Worm (Caenorhabditis elegans): ENCODE measurements around the gene abcf-2.

DNA sequence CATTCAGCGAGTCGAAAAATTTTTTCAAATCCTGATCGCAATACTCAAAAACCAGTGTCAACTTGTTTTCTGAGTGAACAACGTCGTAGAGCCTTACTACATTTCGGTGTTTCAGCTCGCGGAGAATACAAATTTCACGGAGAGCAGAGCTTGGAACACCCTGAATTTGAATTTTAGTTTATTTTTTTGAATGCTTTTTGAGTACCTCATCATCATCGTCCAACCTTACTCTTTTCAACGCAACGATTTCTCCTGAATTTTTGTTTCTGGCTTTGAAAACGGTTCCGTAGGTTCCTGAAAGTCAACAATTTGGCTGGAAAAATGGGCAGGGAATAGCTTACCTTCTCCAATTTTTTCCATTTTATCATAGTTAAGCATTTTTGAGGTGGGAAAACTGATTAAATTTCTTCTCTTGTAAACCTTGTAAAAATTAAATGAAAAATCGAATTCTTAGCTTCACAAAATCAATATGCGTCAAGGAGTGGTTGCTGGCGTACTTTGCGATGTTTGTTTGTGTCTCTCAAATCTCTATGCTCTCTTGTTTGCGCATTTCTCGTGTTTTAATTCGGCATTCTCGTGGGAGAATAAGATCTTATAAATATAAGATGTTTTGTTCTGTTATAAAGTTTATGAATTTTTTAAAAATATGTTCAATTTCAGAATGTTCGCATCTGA lies 4.0 kb upstream of the abcf-2 start, which contains the start of gene cdk-5:
- TF ChIP-seq pag-3 (tag; optimal IDR thresholded peaks at IDR 0.05; ENCODE audit: borderline replicate concordance) (no peak), pha-4 (tag; optimal IDR thresholded peaks at IDR 0.05) (no peak), lin-11 (tag; optimal IDR thresholded peaks at IDR 0.05) (no peak), hlh-30 (tag; optimal IDR thresholded peaks at IDR 0.05; ENCODE audit: insufficient read depth) (no peak), elt-2 (tag; optimal IDR thresholded peaks at IDR 0.05) (no peak), hlh-15 (tag; optimal IDR thresholded peaks at IDR 0.05) (no peak), ama-1 (optimal IDR thresholded peaks at IDR 0.05) (no peak), rnt-1 (tag; optimal IDR thresholded peaks at IDR 0.05) (no peak)
